Worm (Caenorhabditis elegans): Measurements from ENCODE around the gene K09C8.7.

Gene K09C8.7

DNA sequence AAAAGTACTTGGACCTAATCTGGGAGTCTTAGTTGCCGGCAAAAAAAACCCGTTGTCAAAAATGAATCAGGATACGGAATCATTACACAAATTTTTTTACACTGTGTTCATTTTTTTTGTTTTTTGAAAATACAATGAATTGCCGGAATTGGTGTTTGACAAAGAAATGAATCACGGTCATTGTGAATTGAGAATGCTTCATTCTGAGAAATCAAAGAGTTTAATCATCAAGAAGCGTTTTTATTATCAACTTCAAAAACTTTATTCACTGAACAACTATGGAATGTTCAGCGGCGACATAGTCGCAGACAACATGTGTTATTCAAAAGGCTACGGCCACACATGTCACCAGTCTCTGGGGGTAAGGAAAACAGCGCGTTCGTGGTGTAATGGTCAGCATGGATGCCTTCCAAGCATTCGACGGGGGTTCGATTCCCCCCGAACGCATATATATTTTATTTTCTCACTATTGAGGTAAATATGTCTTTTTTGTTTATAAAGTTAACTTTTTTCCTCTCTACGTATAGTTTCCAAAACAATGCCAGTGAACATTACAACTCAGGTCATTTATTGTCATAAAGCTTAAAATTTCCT, 12.4 kb upstream of the K09C8.7 start, which contains the start of gene nas-10 (continued):
- TF ChIP-seq php-3 (GFP tag; IDR thresholded peaks at IDR 0.05) (peak; percentile 70), ceh-62 (tag; optimal IDR thresholded peaks at IDR 0.05) (no peak), ama-1 (optimal IDR thresholded peaks at IDR 0.05) (no peak), daf-12 (tag; optimal IDR thresholded peaks at IDR 0.05) (no peak), set-16 (GFP tag; IDR thresholded peaks at IDR 0.05) (no peak), egl-43 (GFP tag; IDR thresholded peaks at IDR 0.05) (no peak), ceh-20 (GFP tag; IDR thresholded peaks at IDR 0.05) (no peak), egl-27 (tag; optimal IDR thresholded peaks at IDR 0.05) (no peak), unc-39 (tag; optimal IDR thresholded peaks at IDR 0.05) (no peak), lsy-2 (tag; optimal IDR thresholded peaks at IDR 0.05) (no peak), aly-2 (tag; optimal IDR thresholded peaks at IDR 0.05) (no peak), nhr-10 (tag; optimal IDR thresholded peaks at IDR 0.05) (no peak), nhr-76 (tag; optimal IDR thresholded peaks at IDR 0.05) (no peak), F10B5.3 (tag; optimal IDR thresholded peaks at IDR 0.05) (peak; percentile 43), ceh-44 (GFP tag; IDR thresholded peaks at IDR 0.05) (peak; percentile 73; the same call in 1 of the 2 replicates), ceh-32 (tag; optimal IDR thresholded peaks at IDR 0.05; ENCODE audit: poor library complexity) (no peak), vab-7 (GFP tag; IDR thresholded peaks at IDR 0.05) (peak; percentile 90), ZK546.5 (tag; optimal IDR thresholded peaks at IDR 0.05) (no peak), lin-1 (GFP tag; IDR thresholded peaks at IDR 0.05) (peak; percentile 94), daf-16 (GFP tag; optimal IDR thresholded peaks at IDR 0.05) (peak in 1 of 2 experiments; percentile 72), daf-16 (tag; optimal IDR thresholded peaks at IDR 0.05) (peak; percentile 83), T26A8.4 (GFP tag; IDR thresholded peaks at IDR 0.05) (no peak; the same call in 1 of the 2 replicates), hif-1 (tag; optimal IDR thresholded peaks at IDR 0.05) (peak; percentile 5 to 60), sdz-12 (GFP tag; optimal IDR thresholded peaks at IDR 0.05) (peak; percentile 64), Y48G9A.11 (GFP tag; IDR thresholded peaks at IDR 0.05) (peak; percentile 69; the same call in 1 of the 2 replicates), F44E2.7 (GFP tag; IDR thresholded peaks at IDR 0.05) (peak; percentile 81; the same call in 1 of the 2 replicates), pha-4 (GFP tag; IDR thresholded peaks at IDR 0.05) (no peak; the same call in 1 of the 2 replicates), pha-4 (tag; optimal IDR thresholded peaks at IDR 0.05) (no peak), hlh-11 (tag; optimal IDR thresholded peaks at IDR 0.05) (peak; percentile 68), spr-3 (GFP tag; optimal IDR thresholded peaks at IDR 0.05) (peak; percentile 75), nhr-11 (tag; optimal IDR thresholded peaks at IDR 0.05) (no peak), nhr-111 (GFP tag; optimal IDR thresholded peaks at IDR 0.05) (peak; percentile 79), daf-8 (GFP tag; IDR thresholded peaks at IDR 0.05) (0 out of 2 replicates have a peak, but pooled peaks have one; percentile 18), ctbp-1 (GFP tag; IDR thresholded peaks at IDR 0.05) (peak; percentile 90), arid-1 (GFP tag; conservative IDR thresholded peaks at IDR 0.05) (peak; percentile 91), R02D3.7 (tag; optimal IDR thresholded peaks at IDR 0.05) (no peak), skn-1 (tag; optimal IDR thresholded peaks at IDR 0.05) (no peak), daf-19 (GFP tag; conservative IDR thresholded peaks at IDR 0.05) (peak; percentile 85), madf-5 (GFP tag; IDR thresholded peaks at IDR 0.05) (peak; percentile 34 to 87; a peak in 2 of 4 replicates), ztf-11 (tag; optimal IDR thresholded peaks at IDR 0.05) (no peak), nhr-102 (tag; optimal IDR thresholded peaks at IDR 0.05) (no peak), lin-29 (GFP tag; IDR thresholded peaks at IDR 0.05) (0 out of 2 replicates have a peak, but pooled peaks have one; percentile 47), Y105C5A.15 (GFP tag; IDR thresholded peaks at IDR 0.05) (peak; percentile 74; the same call in 1 of the 2 replicates), madf-9 (GFP tag; conservative IDR thresholded peaks at IDR 0.05) (peak; percentile 85), unc-130 (GFP tag; optimal IDR thresholded peaks at IDR 0.05) (peak; percentile 23), Y75B8A.6 (GFP tag; IDR thresholded peaks at IDR 0.05) (no peak), fkh-10 (GFP tag; optimal IDR thresholded peaks at IDR 0.05) (no peak), T20F7.1 (GFP tag; optimal IDR thresholded peaks at IDR 0.05) (peak; percentile 29), lin-39 (tag; optimal IDR thresholded peaks at IDR 0.05) (no peak), rbr-2 (tag; optimal IDR thresholded peaks at IDR 0.05) (peak; percentile 58), lin-13 (GFP tag; optimal IDR thresholded peaks at IDR 0.05) (peak; percentile 49)
